Worm (Caenorhabditis elegans): ENCODE measurements around the gene T28A11.18.
A peak's percentile ranks its signal among the peaks of the same experiment; 100 is the strongest.

Gene T28A11.18

ce11 chrV:3312067-3312666 lies 44.3 kb upstream of the T28A11.18 start, which contains the start of gene arrd-18 (continued):
- TF ChIP-seq ZK546.5 (tag; optimal IDR thresholded peaks at IDR 0.05) (no peak), egl-27 (tag; optimal IDR thresholded peaks at IDR 0.05) (no peak), sdz-12 (GFP tag; optimal IDR thresholded peaks at IDR 0.05) (no peak), jun-1 (tag; optimal IDR thresholded peaks at IDR 0.05) (no peak), nhr-28 (tag; optimal IDR thresholded peaks at IDR 0.05) (peak; percentile 56), D1046.2 (GFP tag; IDR thresholded peaks at IDR 0.05) (no peak), rbr-2 (tag; optimal IDR thresholded peaks at IDR 0.05) (no peak), snpc-1.2 (GFP tag; IDR thresholded peaks at IDR 0.05) (no peak; the same call in 1 of the 2 replicates), skn-1 (tag; optimal IDR thresholded peaks at IDR 0.05) (no peak), ama-1 (optimal IDR thresholded peaks at IDR 0.05) (no peak), mxl-2 (GFP tag; conservative IDR thresholded peaks at IDR 0.05) (no peak), daf-8 (GFP tag; IDR thresholded peaks at IDR 0.05) (no peak), mdt-29 (GFP tag; IDR thresholded peaks at IDR 0.05) (no peak), zfp-2 (tag; optimal IDR thresholded peaks at IDR 0.05) (no peak), tag-97 (GFP tag; IDR thresholded peaks at IDR 0.05) (no peak), madf-9 (GFP tag; conservative IDR thresholded peaks at IDR 0.05) (no peak)

- TF ChIP-seq pqm-1 (tag; optimal IDR thresholded peaks at IDR 0.05) (no peak), unc-62 (GFP tag; optimal IDR thresholded peaks at IDR 0.05 in 1 of 2) (peak in 1 of 2 experiments; percentile 67), unc-62 (tag; optimal IDR thresholded peaks at IDR 0.05) (no peak), spr-3 (GFP tag; optimal IDR thresholded peaks at IDR 0.05) (no peak)
Observed at ce11 chrV:3308169-3308568, 40.3 kb upstream of the T28A11.18 start, which contains the start of gene srbc-3. Gene srbc-3, plus strand, starts transcription at chrV:3308469.

ce11 chrV:3301898-3302297 lies 34.0 kb upstream of the T28A11.18 start, which contains the start of gene srbc-1:
Gene srbc-1, minus strand, starts transcription at chrV:3301998.
- TF ChIP-seq egl-43 (GFP tag; IDR thresholded peaks at IDR 0.05) (no peak), ceh-82 (tag; optimal IDR thresholded peaks at IDR 0.05) (no peak), aha-1 (tag) (peak; percentile 2), zfp-3 (GFP tag; conservative IDR thresholded peaks at IDR 0.05) (no peak), ZK337.2 (GFP tag; IDR thresholded peaks at IDR 0.05) (no peak)

ce11 chrV:3299437-3299836 lies 31.6 kb upstream of the T28A11.18 start:
- TF ChIP-seq zip-11 (GFP tag; IDR thresholded peaks at IDR 0.05) (no peak), madf-5 (GFP tag; IDR thresholded peaks at IDR 0.05) (peak in 1 of 2 experiments; percentile 70; a peak in 1 of 4 replicates)

- TF ChIP-seq R02D3.7 (tag; optimal IDR thresholded peaks at IDR 0.05) (no peak), fkh-10 (GFP tag; optimal IDR thresholded peaks at IDR 0.05) (no peak), Y5F2A.4 (GFP tag; optimal IDR thresholded peaks at IDR 0.05) (no peak), hlh-30 (tag; optimal IDR thresholded peaks at IDR 0.05; ENCODE audit: insufficient read depth) (no peak), ceh-28 (tag; optimal IDR thresholded peaks at IDR 0.05) (no peak), spr-1 (tag; optimal IDR thresholded peaks at IDR 0.05) (no peak), dmd-8 (GFP tag; IDR thresholded peaks at IDR 0.05) (no peak), snpc-4 (tag; optimal IDR thresholded peaks at IDR 0.05) (no peak), tag-97 (GFP tag; IDR thresholded peaks at IDR 0.05) (no peak), dve-1 (tag; optimal IDR thresholded peaks at IDR 0.05; ENCODE audit: insufficient read depth) (no peak), nhr-42 (GFP tag; IDR thresholded peaks at IDR 0.05) (no peak), tra-1 (GFP tag; IDR thresholded peaks at IDR 0.05) (no peak), nhr-25 (tag; optimal IDR thresholded peaks at IDR 0.05; ENCODE audit: borderline replicate concordance, insufficient read depth) (no peak), nhr-77 (tag; optimal IDR thresholded peaks at IDR 0.05) (no peak), pqm-1 (tag; optimal IDR thresholded peaks at IDR 0.05) (no peak), nhr-28 (tag; optimal IDR thresholded peaks at IDR 0.05) (no peak), lin-1 (GFP tag; IDR thresholded peaks at IDR 0.05) (no peak), lin-13 (GFP tag; optimal IDR thresholded peaks at IDR 0.05) (no peak), ZK337.2 (GFP tag; IDR thresholded peaks at IDR 0.05) (no peak), snpc-1.2 (GFP tag; IDR thresholded peaks at IDR 0.05) (no peak)
Observed at ce11 chrV:3297764-3298163, 29.9 kb upstream of the T28A11.18 start, which contains the start of gene srx-122. Gene srx-122, minus strand, starts transcription at chrV:3297864.
